Fruit fly (Drosophila melanogaster): Measurements from ENCODE around the gene crn.

Gene crn

DNA sequence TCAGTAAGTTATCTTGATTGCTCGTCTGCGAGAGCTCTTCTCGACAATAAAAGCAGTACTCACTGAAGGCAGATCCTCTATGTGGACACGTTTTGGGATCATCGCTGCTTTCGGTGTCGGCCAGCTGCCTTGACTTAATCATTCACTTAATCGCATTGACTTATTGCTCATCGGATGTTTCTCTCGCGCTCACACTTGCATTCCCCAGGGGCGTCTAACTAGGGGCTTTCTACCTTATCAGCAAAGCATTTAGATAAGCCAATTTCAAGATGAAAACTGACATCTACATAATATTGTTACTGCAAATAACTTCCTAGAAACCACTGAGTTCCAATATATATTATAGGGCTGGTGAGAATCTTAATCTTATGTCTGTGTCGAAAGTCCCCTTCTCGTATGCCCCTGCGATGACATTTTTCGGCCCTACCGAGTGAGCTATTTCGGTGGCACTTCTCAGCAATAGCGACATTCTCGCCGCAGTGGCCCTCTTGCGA is 37.4 kb downstream of the crn start:
- TF ChIP-seq CG4707 (GFP tag; optimal IDR thresholded peaks at IDR 0.05) (no peak), Spps (tag; optimal IDR thresholded peaks at IDR 0.05) (no peak), Atf6 (GFP tag; IDR thresholded peaks at IDR 0.05) (no peak), CG9437 (GFP tag; optimal IDR thresholded peaks at IDR 0.05) (no peak), slbo (GFP tag; IDR thresholded peaks at IDR 0.05) (no peak), ranshi (GFP tag; IDR thresholded peaks at IDR 0.05) (no peak), Ets65A (GFP tag) (no peak), Ets97D (GFP tag; optimal IDR thresholded peaks at IDR 0.05) (no peak), wdn (GFP tag; IDR thresholded peaks at IDR 0.05) (no peak), CG13287 (GFP tag; IDR thresholded peaks at IDR 0.05; ENCODE audit: partially characterized antibody) (no peak), Blimp-1 (GFP tag; optimal IDR thresholded peaks at IDR 0.05) (peak; percentile 14), CG11504 (tag; optimal IDR thresholded peaks at IDR 0.05) (peak; percentile 6), pzg (GFP tag; optimal IDR thresholded peaks at IDR 0.05) (no peak), Med (GFP tag) (peak; percentile 25), CG17359 (tag; optimal IDR thresholded peaks at IDR 0.05) (no peak), CG31441 (GFP tag; IDR thresholded peaks at IDR 0.05) (no peak), onecut (GFP tag; IDR thresholded peaks at IDR 0.05) (no peak), ATbp (GFP tag; optimal IDR thresholded peaks at IDR 0.05) (no peak)

DNA sequence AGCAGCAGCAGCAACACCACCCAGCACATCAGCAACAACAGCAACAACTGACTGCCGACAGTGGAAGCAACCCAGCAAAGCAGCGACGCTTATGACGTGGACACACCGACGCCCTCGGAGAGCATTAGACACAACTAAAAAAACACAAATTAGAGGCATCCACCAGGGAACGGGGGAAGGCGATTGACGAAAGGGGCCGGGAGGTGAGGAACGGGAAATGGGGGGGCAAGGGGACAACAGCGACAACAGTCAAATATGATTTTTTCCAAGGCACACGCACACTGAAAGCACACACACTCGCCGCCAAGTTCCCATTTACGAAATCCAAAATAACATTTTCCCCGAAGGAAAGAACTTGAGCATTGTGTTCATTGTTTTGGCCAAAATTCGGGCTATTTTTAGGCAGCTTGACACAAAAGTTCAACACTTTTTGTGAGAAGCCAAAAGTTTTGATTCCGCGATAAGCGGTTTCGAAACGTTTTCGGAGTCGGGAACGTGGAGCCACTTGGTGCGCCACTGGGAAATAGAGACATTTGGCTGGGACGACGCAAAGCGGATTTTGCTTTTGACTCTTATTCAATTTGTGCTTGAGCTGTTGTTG is 41.0 kb downstream of the crn start:
- TF ChIP-seq CG18599 (GFP tag; optimal IDR thresholded peaks at IDR 0.05) (peak; percentile 22), tll (GFP tag; optimal IDR thresholded peaks at IDR 0.05) (no peak), z (GFP tag; IDR thresholded peaks at IDR 0.05) (no peak), CG6765 (GFP tag; optimal IDR thresholded peaks at IDR 0.05) (no peak), Dp (GFP tag; optimal IDR thresholded peaks at IDR 0.05) (no peak), Myb (GFP tag; optimal IDR thresholded peaks at IDR 0.05) (no peak), Xrp1 (GFP tag; IDR thresholded peaks at IDR 0.05) (peak; percentile 14; the same call in 1 of the 2 replicates), odd (GFP tag; optimal IDR thresholded peaks at IDR 0.05) (no peak), ftz-f1 (GFP tag; optimal IDR thresholded peaks at IDR 0.05) (no peak), grau (tag; optimal IDR thresholded peaks at IDR 0.05) (peak; percentile 16), CG11085 (GFP tag; IDR thresholded peaks at IDR 0.05) (no peak), CHES-1-like (GFP tag; optimal IDR thresholded peaks at IDR 0.05) (no peak), B-H1 (GFP tag; IDR thresholded peaks at IDR 0.05) (no peak), dmrt11E (tag; optimal IDR thresholded peaks at IDR 0.05) (no peak), tio (GFP tag; optimal IDR thresholded peaks at IDR 0.05) (no peak), H2.0 (GFP tag; IDR thresholded peaks at IDR 0.05) (no peak), stc (GFP tag; IDR thresholded peaks at IDR 0.05) (no peak), CG6175 (GFP tag; IDR thresholded peaks at IDR 0.05) (peak; percentile 91), Ada2b (GFP tag; IDR thresholded peaks at IDR 0.05) (no peak), chn (GFP tag; optimal IDR thresholded peaks at IDR 0.05) (no peak), CG10209 (GFP tag; optimal IDR thresholded peaks at IDR 0.05) (no peak), chif (GFP tag; optimal IDR thresholded peaks at IDR 0.05) (no peak), CG11093 (GFP tag; IDR thresholded peaks at IDR 0.05) (no peak), Sin3A (optimal IDR thresholded peaks at IDR 0.05) (no peak), CG14050 (GFP tag; IDR thresholded peaks at IDR 0.05) (no peak), CG4328 (GFP tag; optimal IDR thresholded peaks at IDR 0.05) (no peak), salm (tag; optimal IDR thresholded peaks at IDR 0.05) (no peak), Ets65A (GFP tag) (no peak), nerfin-2 (GFP tag; IDR thresholded peaks at IDR 0.05; ENCODE audit: partially characterized antibody) (no peak), CG17802 (tag; optimal IDR thresholded peaks at IDR 0.05) (no peak), CG9215 (GFP tag; IDR thresholded peaks at IDR 0.05) (0 out of 2 replicates have a peak, but pooled peaks have one; percentile 10), prd (optimal IDR thresholded peaks at IDR 0.05) (no peak), prd (GFP tag; IDR thresholded peaks at IDR 0.05) (peak; percentile 43; the same call in 1 of the 3 replicates), Deaf1 (tag; optimal IDR thresholded peaks at IDR 0.05) (no peak)
